Fruit fly (Drosophila melanogaster): ENCODE measurements around the gene CG6638.

Gene CG6638

dm6 chr3L:8584086-8584485 is 8.2 kb upstream of the CG6638 start:
- no peak for TF ChIP-seq CG14860 (GFP tag; IDR thresholded peaks at IDR 0.05; ENCODE audit: partially characterized antibody)
- TF ChIP-seq CG6854 (GFP tag; optimal IDR thresholded peaks at IDR 0.05) = peak; percentile 71
- peak; percentile 16 for TF ChIP-seq Antp (GFP tag; optimal IDR thresholded peaks at IDR 0.05)
- peak; percentile 32 for TF ChIP-seq CG15601 (tag; optimal IDR thresholded peaks at IDR 0.05)
- TF ChIP-seq dimm (GFP tag; IDR thresholded peaks at IDR 0.05) = no peak
- no peak for TF ChIP-seq CG14050 (GFP tag; IDR thresholded peaks at IDR 0.05)
- TF ChIP-seq CG4328 (GFP tag; optimal IDR thresholded peaks at IDR 0.05) = peak; percentile 23
- TF ChIP-seq CG12744 (GFP tag; optimal IDR thresholded peaks at IDR 0.05) = no peak
- TF ChIP-seq unpg (GFP tag; optimal IDR thresholded peaks at IDR 0.05) = no peak
- TF ChIP-seq Eip74EF (GFP tag; optimal IDR thresholded peaks at IDR 0.05) = no peak
- peak; percentile 34; the same call in 1 of the 2 replicates for TF ChIP-seq bowl (GFP tag; IDR thresholded peaks at IDR 0.05)
- TF ChIP-seq CG33213 (GFP tag; optimal IDR thresholded peaks at IDR 0.05) = no peak
- no peak for TF ChIP-seq CG7357 (GFP tag; IDR thresholded peaks at IDR 0.05)
- TF ChIP-seq p53 (GFP tag; optimal IDR thresholded peaks at IDR 0.05) = no peak
- TF ChIP-seq YL-1 (GFP tag; optimal IDR thresholded peaks at IDR 0.05) = no peak
- TF ChIP-seq CG30431 (GFP tag; optimal IDR thresholded peaks at IDR 0.05) = no peak
- no peak for TF ChIP-seq CG1832 (GFP tag; optimal IDR thresholded peaks at IDR 0.05)
- no peak for TF ChIP-seq da (GFP tag; optimal IDR thresholded peaks at IDR 0.05)
- peak; percentile 42 for TF ChIP-seq Fer3 (tag; optimal IDR thresholded peaks at IDR 0.05)
- TF ChIP-seq Sin3A (optimal IDR thresholded peaks at IDR 0.05) = no peak
- TF ChIP-seq Drgx (GFP tag; IDR thresholded peaks at IDR 0.05) = no peak
- TF ChIP-seq jing (GFP tag; optimal IDR thresholded peaks at IDR 0.05) = no peak
- no peak for TF ChIP-seq CG5953 (GFP tag; IDR thresholded peaks at IDR 0.05)
- TF ChIP-seq hbn (GFP tag; IDR thresholded peaks at IDR 0.05; ENCODE audit: partially characterized antibody) = no peak
- no peak for TF ChIP-seq CG16813 (GFP tag; IDR thresholded peaks at IDR 0.05; ENCODE audit: partially characterized antibody)
- no peak for TF ChIP-seq ato (GFP tag; IDR thresholded peaks at IDR 0.05; ENCODE audit: partially characterized antibody)
- TF ChIP-seq CG13296 (GFP tag; optimal IDR thresholded peaks at IDR 0.05) = peak; percentile 53
- no peak for TF ChIP-seq crol (GFP tag; IDR thresholded peaks at IDR 0.05)
- no peak for TF ChIP-seq CG8924 (tag; optimal IDR thresholded peaks at IDR 0.05)
- no peak for TF ChIP-seq CHES-1-like (GFP tag; optimal IDR thresholded peaks at IDR 0.05)
- TF ChIP-seq CG12071 (GFP tag; optimal IDR thresholded peaks at IDR 0.05) = peak; percentile 75
- no peak for TF ChIP-seq repo (GFP tag; optimal IDR thresholded peaks at IDR 0.05)
- TF ChIP-seq zen2 (GFP tag; IDR thresholded peaks at IDR 0.05; ENCODE audit: partially characterized antibody) = no peak
- peak; percentile 45; the same call in 1 of the 2 replicates for TF ChIP-seq CG14014 (GFP tag; IDR thresholded peaks at IDR 0.05)
- TF ChIP-seq pzg (GFP tag; optimal IDR thresholded peaks at IDR 0.05) = no peak
- no peak for TF ChIP-seq CG11398 (GFP tag; optimal IDR thresholded peaks at IDR 0.05)
- peak; percentile 60 for TF ChIP-seq Awh (GFP tag; IDR thresholded peaks at IDR 0.05)
- TF ChIP-seq CG4820 (GFP tag; optimal IDR thresholded peaks at IDR 0.05) = no peak
- no peak for TF ChIP-seq ken (GFP tag; IDR thresholded peaks at IDR 0.05)
- TF ChIP-seq Nf-YB (GFP tag; optimal IDR thresholded peaks at IDR 0.05) = no peak
- peak; percentile 66 for TF ChIP-seq HHEX (GFP tag; optimal IDR thresholded peaks at IDR 0.05)
- no peak for TF ChIP-seq Nf-YC (tag; optimal IDR thresholded peaks at IDR 0.05)
- no peak for TF ChIP-seq unc-4 (GFP tag; IDR thresholded peaks at IDR 0.05; ENCODE audit: partially characterized antibody)
- no peak for TF ChIP-seq CG31224 (GFP tag; IDR thresholded peaks at IDR 0.05)
- no peak for TF ChIP-seq MBD-R2 (GFP tag; IDR thresholded peaks at IDR 0.05)
- TF ChIP-seq zfh1 (GFP tag; IDR thresholded peaks at IDR 0.05) = no peak
- TF ChIP-seq CG17802 (tag; optimal IDR thresholded peaks at IDR 0.05) = no peak
- TF ChIP-seq chn (GFP tag; optimal IDR thresholded peaks at IDR 0.05) = no peak
- TF ChIP-seq grn (GFP tag; optimal IDR thresholded peaks at IDR 0.05) = no peak
- no peak for TF ChIP-seq CG8388 (GFP tag; optimal IDR thresholded peaks at IDR 0.05)
- TF ChIP-seq CG1647 (GFP tag; optimal IDR thresholded peaks at IDR 0.05) = peak; percentile 39
- peak; percentile 79 for TF ChIP-seq Atf6 (GFP tag; IDR thresholded peaks at IDR 0.05)
